Fruit fly (Drosophila melanogaster): ENCODE measurements around the gene Polr3I.

The Polr3I gene

dm6 chrX:16884280-16884679 is at the start of gene Polr3I, which contains the start of gene Nprl2:
TSS of gene Polr3I (plus strand) at chrX:16884581.
TSS of gene Nprl2 (minus strand) at chrX:16884365.
- TF ChIP-seq CG8478 (optimal IDR thresholded peaks at IDR 0.05) (no peak), CTCF (optimal IDR thresholded peaks at IDR 0.05) (no peak)

DNA sequence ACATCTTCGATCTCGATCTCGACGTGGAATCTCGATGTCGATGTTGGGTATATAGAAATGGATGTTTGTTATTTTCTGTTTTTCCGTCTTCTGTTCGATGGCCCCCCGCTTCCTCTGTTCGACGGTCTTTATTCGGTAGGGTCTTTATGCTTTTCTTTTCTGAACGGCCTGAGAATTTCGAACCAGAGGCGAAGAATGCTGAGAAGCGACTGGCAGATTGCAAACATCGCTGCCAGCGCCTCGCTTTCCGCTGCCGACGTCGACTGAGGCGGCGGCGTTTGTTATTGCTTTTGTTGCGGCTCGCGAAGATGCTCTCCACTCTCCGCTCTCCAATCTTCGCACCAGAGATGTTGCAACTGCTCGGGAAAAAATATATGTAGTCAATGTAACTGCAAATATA is 49.1 kb upstream of the Polr3I start, which contains the start of the genes CG13004 and CG46306:
Gene CG13004, minus strand, starts transcription at position 217 of the 400 bp plus-strand sequence.
Gene CG46306, minus strand, starts transcription at position 217 of the 400 bp plus-strand sequence.
- no peak for TF ChIP-seq CTCF (optimal IDR thresholded peaks at IDR 0.05)
- TF ChIP-seq CG8478 (optimal IDR thresholded peaks at IDR 0.05): no peak

DNA sequence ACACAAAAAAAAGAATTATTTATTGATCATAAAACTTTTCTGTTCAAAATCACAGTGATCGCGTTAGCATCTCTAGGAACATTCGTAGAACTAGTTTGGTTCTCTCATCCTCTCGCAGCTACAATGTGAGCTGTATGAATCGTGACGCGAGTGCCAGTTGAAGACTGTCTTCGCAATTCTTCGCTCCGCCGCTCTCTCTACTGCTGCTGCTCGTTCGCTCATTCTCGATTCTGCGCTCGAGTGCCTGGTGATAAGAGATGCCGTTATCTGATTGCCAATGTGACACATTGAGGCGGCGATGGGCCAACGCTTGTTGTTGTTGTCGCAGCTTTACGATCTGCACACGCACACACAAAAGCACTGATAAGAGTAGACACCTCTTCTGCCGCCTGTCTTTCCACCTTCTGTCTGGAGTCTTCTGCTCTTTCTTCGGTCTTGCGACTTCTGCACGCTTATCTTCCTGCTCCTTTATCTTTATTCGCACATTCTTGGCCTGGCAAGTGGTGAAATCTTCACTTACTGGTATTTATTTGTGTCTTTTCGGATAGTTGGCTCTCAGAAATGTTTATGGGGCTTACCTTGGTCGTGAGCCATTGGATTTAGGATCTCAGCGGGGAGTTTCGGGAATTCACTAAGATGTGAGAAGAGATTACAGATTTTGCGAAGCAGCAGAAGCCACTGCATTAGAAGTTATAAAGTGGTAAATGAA is 48.1 kb upstream of the Polr3I start:
- TF ChIP-seq CG8478 (optimal IDR thresholded peaks at IDR 0.05): no peak
- TF ChIP-seq CTCF (optimal IDR thresholded peaks at IDR 0.05): no peak

dm6 chrX:16836805-16837333 is 47.5 kb upstream of the Polr3I start:
- TF ChIP-seq CTCF (optimal IDR thresholded peaks at IDR 0.05) (no peak), CG8478 (optimal IDR thresholded peaks at IDR 0.05) (no peak)

- no peak for TF ChIP-seq CTCF (optimal IDR thresholded peaks at IDR 0.05)
- no peak for TF ChIP-seq CG8478 (optimal IDR thresholded peaks at IDR 0.05)
These were observed 46.7 kb upstream of the Polr3I start for dm6 chrX:16837588-16838178.

DNA sequence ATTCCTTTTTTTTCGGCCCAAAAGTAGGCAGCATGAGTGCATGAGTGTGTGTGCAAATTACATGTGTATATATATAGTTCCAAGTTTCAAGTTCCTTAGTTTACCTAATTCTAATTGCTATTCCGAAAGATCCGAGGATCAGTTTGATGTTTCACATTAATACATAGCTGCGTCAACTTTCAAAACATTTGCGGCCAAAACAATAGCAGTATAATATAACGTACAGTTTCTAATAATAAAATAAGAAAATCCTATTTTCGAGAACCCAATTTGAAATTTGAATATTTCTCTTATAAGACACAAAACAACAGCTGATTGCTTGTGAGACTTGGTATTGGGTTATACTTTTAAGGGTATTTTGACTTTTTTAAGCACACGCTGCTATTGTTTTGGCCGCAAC is 45.3 kb upstream of the Polr3I start:
- TF ChIP-seq CTCF (optimal IDR thresholded peaks at IDR 0.05): no peak
- TF ChIP-seq CG8478 (optimal IDR thresholded peaks at IDR 0.05): no peak

DNA sequence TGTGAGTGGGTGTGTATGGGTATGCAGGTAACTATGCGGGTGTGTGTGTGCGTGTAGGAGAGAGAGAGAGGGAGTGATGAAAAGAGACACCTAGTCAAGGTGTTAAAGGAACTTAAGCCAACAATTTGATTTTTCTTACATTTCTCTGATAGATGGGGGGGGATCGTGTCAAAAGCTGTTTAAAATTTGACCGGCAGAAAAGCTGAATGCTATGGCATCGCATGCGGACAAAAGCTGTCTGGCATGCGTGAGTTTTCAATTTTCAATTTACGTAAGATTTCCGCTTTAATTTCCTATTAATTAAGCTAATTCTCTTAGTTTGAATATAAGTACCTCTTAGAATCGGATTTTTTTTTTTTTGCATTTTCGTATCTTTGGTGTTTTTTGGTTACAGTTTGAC is 44.5 kb upstream of the Polr3I start:
- no peak for TF ChIP-seq CG8478 (optimal IDR thresholded peaks at IDR 0.05)
- peak in 1 of 2 experiments; percentile 9 for TF ChIP-seq CTCF (optimal IDR thresholded peaks at IDR 0.05)

DNA sequence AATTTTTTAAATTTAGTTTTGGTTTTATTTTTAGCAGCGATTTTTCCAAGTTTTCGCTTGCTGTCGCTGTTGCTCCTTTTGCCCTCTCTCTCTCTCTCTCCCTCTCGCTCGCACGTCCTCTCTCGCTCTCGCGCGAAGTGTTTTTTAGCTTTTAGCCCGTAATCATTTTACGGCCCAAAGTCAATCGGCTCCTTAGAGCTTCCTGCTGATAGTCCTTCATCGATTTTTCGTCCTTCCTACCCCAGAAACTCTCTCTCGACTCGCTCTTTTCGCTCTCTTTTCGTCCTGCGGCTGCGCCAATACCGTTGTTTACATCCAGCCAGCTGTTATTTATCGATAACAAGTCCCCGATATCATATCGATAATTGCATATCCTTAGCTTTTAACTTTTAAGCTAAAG is 40.1 kb upstream of the Polr3I start, which contains the start of gene RSG7:
Gene RSG7, minus strand, starts transcription at position 139 of the 400 bp plus-strand sequence.
- TF ChIP-seq CTCF (optimal IDR thresholded peaks at IDR 0.05) (no peak), CG8478 (optimal IDR thresholded peaks at IDR 0.05) (no peak)

DNA sequence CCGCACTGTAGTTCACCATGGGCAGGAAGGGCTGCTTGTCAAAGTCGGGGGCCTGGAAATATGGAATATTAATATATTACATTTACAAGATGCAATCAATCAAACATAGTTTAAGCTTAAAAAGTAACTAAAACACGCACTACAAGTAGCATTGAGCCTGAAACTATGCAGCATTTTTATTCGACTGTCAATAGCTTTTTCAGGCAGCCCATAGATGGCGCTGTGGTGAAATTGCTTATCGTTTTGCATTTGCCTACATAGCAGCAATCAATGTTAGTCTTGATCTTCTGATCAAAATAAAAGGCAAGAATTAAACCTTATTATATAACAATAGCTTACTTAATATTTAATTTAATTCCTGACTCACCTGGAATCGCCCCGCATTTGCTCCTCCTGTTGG is 37.8 kb upstream of the Polr3I start:
- TF ChIP-seq CTCF (optimal IDR thresholded peaks at IDR 0.05) (peak; percentile 87 to 88), CG8478 (optimal IDR thresholded peaks at IDR 0.05) (no peak)

- TF ChIP-seq CG8478 (optimal IDR thresholded peaks at IDR 0.05) (no peak), CTCF (optimal IDR thresholded peaks at IDR 0.05) (no peak)
These were observed 35.4 kb upstream of the Polr3I start for dm6 chrX:16848978-16849377.

dm6 chrX:16849517-16849916 is 34.9 kb upstream of the Polr3I start:
- TF ChIP-seq CTCF (optimal IDR thresholded peaks at IDR 0.05): no peak
- no peak for TF ChIP-seq CG8478 (optimal IDR thresholded peaks at IDR 0.05)

dm6 chrX:16854746-16855145 is 29.6 kb upstream of the Polr3I start:
- TF ChIP-seq CTCF (optimal IDR thresholded peaks at IDR 0.05) (no peak), CG8478 (optimal IDR thresholded peaks at IDR 0.05) (no peak)

DNA sequence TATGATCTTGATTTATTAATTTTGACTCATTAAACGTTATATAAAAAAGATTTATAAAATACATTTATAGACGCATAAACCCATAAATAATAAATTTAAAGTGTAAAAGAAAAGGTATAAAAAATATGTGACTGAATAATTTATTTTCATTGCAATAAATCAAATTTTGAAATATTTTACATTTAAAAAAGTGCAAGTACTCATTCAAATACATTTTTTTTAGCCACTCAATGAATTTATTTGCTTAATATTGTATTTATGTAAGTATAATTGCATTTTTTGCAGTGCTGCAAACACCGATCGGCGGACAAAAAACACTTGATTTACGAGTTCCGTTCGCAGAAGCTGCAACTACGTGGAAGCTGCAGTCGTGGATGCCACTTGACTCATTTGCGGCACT is 24.6 kb upstream of the Polr3I start:
- TF ChIP-seq CG8478 (optimal IDR thresholded peaks at IDR 0.05) (no peak), CTCF (optimal IDR thresholded peaks at IDR 0.05) (no peak)

DNA sequence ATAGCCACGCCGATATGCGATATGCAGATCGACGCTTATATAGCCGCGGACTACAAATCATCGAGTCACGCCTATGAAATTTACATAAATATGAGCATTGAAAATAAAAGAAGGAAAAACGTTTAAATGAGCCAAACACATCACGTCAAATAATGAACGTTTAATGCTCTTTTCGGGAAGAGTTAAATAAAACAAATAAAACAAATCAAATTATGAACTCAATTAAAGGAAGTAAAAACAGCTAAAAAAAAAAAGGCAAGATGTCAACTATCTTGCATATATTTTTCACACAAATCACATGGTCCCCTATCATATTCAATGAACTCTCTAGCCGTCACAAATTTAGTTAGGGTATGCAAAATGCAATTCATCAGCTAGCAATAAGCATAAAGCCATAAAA is 16.8 kb upstream of the Polr3I start:
- TF ChIP-seq CG8478 (optimal IDR thresholded peaks at IDR 0.05) (no peak), CTCF (optimal IDR thresholded peaks at IDR 0.05) (no peak)

DNA sequence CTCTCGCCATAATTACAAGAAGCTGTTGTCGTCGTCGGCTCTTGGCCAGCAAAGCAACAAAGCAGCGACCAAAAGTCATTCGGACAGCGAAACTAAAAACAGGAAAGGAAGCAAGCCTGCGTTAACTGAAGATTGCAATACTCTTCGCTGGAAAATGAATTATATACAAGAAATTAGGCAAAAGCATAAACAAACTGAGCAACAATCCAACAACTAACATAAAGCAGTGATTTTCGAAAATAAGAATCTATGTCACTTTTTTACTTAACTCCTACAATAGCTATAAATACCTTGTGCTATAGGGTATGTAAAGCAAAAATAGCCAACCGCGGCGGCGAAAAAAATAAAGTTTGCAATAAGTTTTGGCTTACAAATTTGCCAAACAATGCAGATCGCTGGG is 12.6 kb upstream of the Polr3I start:
- TF ChIP-seq CG8478 (optimal IDR thresholded peaks at IDR 0.05) (no peak), CTCF (optimal IDR thresholded peaks at IDR 0.05) (no peak)

DNA sequence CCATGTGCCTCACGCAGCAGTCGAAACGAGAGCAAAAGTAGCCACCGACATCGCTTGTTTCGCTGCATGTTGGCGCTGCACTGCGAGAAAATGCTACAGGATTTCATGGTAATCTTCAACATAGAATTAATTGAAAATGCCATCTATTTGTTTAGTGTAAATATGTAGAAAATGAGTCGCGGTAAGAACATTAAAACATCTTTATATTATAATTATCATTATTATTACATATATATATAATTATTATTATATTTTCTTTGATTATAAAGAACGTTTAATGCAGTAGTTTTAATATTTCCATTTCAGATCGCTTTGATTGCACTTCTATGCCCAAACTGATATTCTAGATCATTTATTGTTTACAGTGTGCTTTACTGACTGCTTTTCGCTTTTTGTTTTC is 11.3 kb upstream of the Polr3I start:
- TF ChIP-seq CG8478 (optimal IDR thresholded peaks at IDR 0.05) (no peak), CTCF (optimal IDR thresholded peaks at IDR 0.05) (no peak)
